Worm (Caenorhabditis elegans): ENCODE measurements around the gene nstp-3.

Gene nstp-3

ce11 chrV:5844349-5844760 is 46.3 kb upstream of the nstp-3 start (continued):
- TF ChIP-seq grh-1 (GFP tag; IDR thresholded peaks at IDR 0.05), result peak; percentile 79
- TF ChIP-seq lin-35 (GFP tag; optimal IDR thresholded peaks at IDR 0.05), result peak; percentile 52 to 89
- no peak for TF ChIP-seq efl-3 (GFP tag; optimal IDR thresholded peaks at IDR 0.05)
- no peak for TF ChIP-seq unc-30 (tag; optimal IDR thresholded peaks at IDR 0.05)
- peak; percentile 99 for TF ChIP-seq nhr-85 (tag)
- no peak for TF ChIP-seq ces-1 (GFP tag; optimal IDR thresholded peaks at IDR 0.05)
- TF ChIP-seq nhr-47 (tag; optimal IDR thresholded peaks at IDR 0.05), result peak; percentile 79
- TF ChIP-seq ztf-11 (tag; optimal IDR thresholded peaks at IDR 0.05), result peak in 1 of 2 experiments; percentile 2
- TF ChIP-seq mef-2 (tag; optimal IDR thresholded peaks at IDR 0.05), result no peak
- TF ChIP-seq nhr-77 (tag; optimal IDR thresholded peaks at IDR 0.05), result no peak
- no peak for TF ChIP-seq nhr-84 (tag; optimal IDR thresholded peaks at IDR 0.05)
- peak; percentile 91 for TF ChIP-seq lin-14 (GFP tag; optimal IDR thresholded peaks at IDR 0.05)
- no peak for TF ChIP-seq C34B4.2 (tag; optimal IDR thresholded peaks at IDR 0.05)
- TF ChIP-seq egl-13 (tag; optimal IDR thresholded peaks at IDR 0.05), result no peak
- TF ChIP-seq hlh-4 (tag; optimal IDR thresholded peaks at IDR 0.05), result no peak
- TF ChIP-seq unc-130 (tag; optimal IDR thresholded peaks at IDR 0.05), result peak; percentile 93
- TF ChIP-seq irx-1 (tag; optimal IDR thresholded peaks at IDR 0.05), result peak; percentile 78
- no peak for TF ChIP-seq F16B12.6 (tag; optimal IDR thresholded peaks at IDR 0.05)
- TF ChIP-seq aly-2 (tag; optimal IDR thresholded peaks at IDR 0.05), result no peak
- TF ChIP-seq zag-1 (tag; optimal IDR thresholded peaks at IDR 0.05), result no peak
- TF ChIP-seq pqm-1 (tag; optimal IDR thresholded peaks at IDR 0.05), result no peak
- TF ChIP-seq fkh-4 (tag; optimal IDR thresholded peaks at IDR 0.05; ENCODE audit: borderline replicate concordance), result no peak
- TF ChIP-seq dsc-1 (tag; optimal IDR thresholded peaks at IDR 0.05), result peak; percentile 31
- peak; percentile 89 for TF ChIP-seq ztf-4 (tag; optimal IDR thresholded peaks at IDR 0.05)
- TF ChIP-seq ceh-82 (tag; optimal IDR thresholded peaks at IDR 0.05), result no peak
- no peak for TF ChIP-seq unc-86 (tag; optimal IDR thresholded peaks at IDR 0.05)
- TF ChIP-seq sup-37 (GFP tag; optimal IDR thresholded peaks at IDR 0.05), result no peak
- TF ChIP-seq ets-5 (GFP tag; IDR thresholded peaks at IDR 0.05), result no peak
- no peak for TF ChIP-seq ceh-90 (tag; optimal IDR thresholded peaks at IDR 0.05)
- TF ChIP-seq nhr-237 (tag; optimal IDR thresholded peaks at IDR 0.05), result no peak
- TF ChIP-seq ceh-8 (GFP tag; optimal IDR thresholded peaks at IDR 0.05), result peak; percentile 59
- TF ChIP-seq ceh-63 (GFP tag; optimal IDR thresholded peaks at IDR 0.05), result no peak
- TF ChIP-seq rnt-1 (tag; optimal IDR thresholded peaks at IDR 0.05), result peak; percentile 80
- no peak for TF ChIP-seq isw-1 (GFP tag; IDR thresholded peaks at IDR 0.05)

ce11 chrV:5843415-5844337 is 45.6 kb upstream of the nstp-3 start:
- TF ChIP-seq C04F5.9 (tag; optimal IDR thresholded peaks at IDR 0.05), result no peak
- TF ChIP-seq lin-14 (GFP tag; optimal IDR thresholded peaks at IDR 0.05), result peak; percentile 78
- TF ChIP-seq hpl-2 (GFP tag; optimal IDR thresholded peaks at IDR 0.05), result no peak
- peak; percentile 65 for TF ChIP-seq snu-23 (GFP tag; optimal IDR thresholded peaks at IDR 0.05)
- TF ChIP-seq F16B12.6 (tag; optimal IDR thresholded peaks at IDR 0.05), result no peak
- peak; percentile 14 for TF ChIP-seq nhr-90 (tag; optimal IDR thresholded peaks at IDR 0.05; ENCODE audit: poor library complexity)
- TF ChIP-seq dsc-1 (tag; optimal IDR thresholded peaks at IDR 0.05), result peak; percentile 92
- TF ChIP-seq isw-1 (GFP tag; IDR thresholded peaks at IDR 0.05), result no peak; the same call in 1 of the 2 replicates
- TF ChIP-seq zag-1 (tag; optimal IDR thresholded peaks at IDR 0.05), result no peak
- TF ChIP-seq swsn-7 (tag; optimal IDR thresholded peaks at IDR 0.05), result peak; percentile 26
- peak; percentile 3 to 12 for TF ChIP-seq efl-1 (optimal IDR thresholded peaks at IDR 0.05)
- peak in 1 of 2 experiments; percentile 92 for TF ChIP-seq efl-1 (GFP tag; optimal IDR thresholded peaks at IDR 0.05 in 1 of 2)
- TF ChIP-seq mef-2 (tag; optimal IDR thresholded peaks at IDR 0.05), result no peak
- no peak for TF ChIP-seq nhr-77 (tag; optimal IDR thresholded peaks at IDR 0.05)
- TF ChIP-seq egl-13 (tag; optimal IDR thresholded peaks at IDR 0.05), result no peak
- peak in 1 of 2 experiments; percentile 36 for TF ChIP-seq ztf-11 (tag; optimal IDR thresholded peaks at IDR 0.05)
- TF ChIP-seq mdl-1 (tag; optimal IDR thresholded peaks at IDR 0.05), result peak in 1 of 2 experiments; percentile 88
- TF ChIP-seq sptf-1 (tag; optimal IDR thresholded peaks at IDR 0.05), result no peak
- peak; percentile 47 for TF ChIP-seq ztf-4 (tag; optimal IDR thresholded peaks at IDR 0.05)
- peak; percentile 48 for TF ChIP-seq skn-1 (tag; optimal IDR thresholded peaks at IDR 0.05)
- TF ChIP-seq nhr-28 (tag; optimal IDR thresholded peaks at IDR 0.05), result no peak
- peak; percentile 68 for TF ChIP-seq unc-130 (tag; optimal IDR thresholded peaks at IDR 0.05)
- peak; percentile 53 for TF ChIP-seq sox-4 (tag; optimal IDR thresholded peaks at IDR 0.05)
- TF ChIP-seq snpc-4 (tag; optimal IDR thresholded peaks at IDR 0.05), result peak; percentile 33
- TF ChIP-seq nhr-237 (tag; optimal IDR thresholded peaks at IDR 0.05), result no peak
- TF ChIP-seq nhr-47 (tag; optimal IDR thresholded peaks at IDR 0.05), result peak; percentile 65
- peak; percentile 8 for TF ChIP-seq C16A3.4 (tag; optimal IDR thresholded peaks at IDR 0.05)
- no peak for TF ChIP-seq nhr-85 (tag)
- TF ChIP-seq lin-35 (GFP tag; optimal IDR thresholded peaks at IDR 0.05), result peak; percentile 33 to 58
- TF ChIP-seq lsy-2 (tag; optimal IDR thresholded peaks at IDR 0.05), result peak; percentile 63 to 72
- TF ChIP-seq unc-30 (tag; optimal IDR thresholded peaks at IDR 0.05), result no peak

Data from whole organism, L1 larva.